Fruit fly (Drosophila melanogaster) whole organism, prepupa: ENCODE data around the gene rst.

ENCODE experiments used
- Blimp-1 ChIP-seq: fragments of 200-800 bp; sonication (Bioruptor generic); optimal IDR thresholded peaks from 3 replicates; lab custom pipeline; 2017; ENCODE audit warnings: missing biosample characterization, missing genetic modification characterization, mild to moderate bottlenecking, moderate library complexity, missing genetic modification reagents
- CG10631 ChIP-seq: fragments of 200-800 bp; sonication (Bioruptor generic); optimal IDR thresholded peaks from 2 replicates; lab custom pipeline; 2016; ENCODE audit warnings: missing biosample characterization, missing genetic modification characterization
- CG10669 ChIP-seq: fragments of 200-800 bp; sonication (Bioruptor generic); optimal IDR thresholded peaks from 3 replicates; lab custom pipeline; 2018; ENCODE audit warnings: missing biosample characterization, mild to moderate bottlenecking, missing genetic modification characterization, moderate library complexity
- CG11902 ChIP-seq: fragments of 200-800 bp; sonication (Bioruptor generic); optimal IDR thresholded peaks from 3 replicates; lab custom pipeline; 2016; ENCODE audit warnings: missing biosample characterization, missing genetic modification characterization
- CG15336 ChIP-seq: fragments of 200-800 bp; sonication (Bioruptor generic); IDR thresholded peaks from 2 replicates; pipeline ENCODE4 v1.3.6; 2022; ENCODE audit warnings: missing biosample characterization, missing genetic modification characterization
- CG1621 ChIP-seq: fragments of 200-800 bp; sonication (Bioruptor generic); optimal IDR thresholded peaks from 3 replicates; lab custom pipeline; 2018; ENCODE audit warnings: missing biosample characterization, mild to moderate bottlenecking, missing genetic modification characterization
- CG16779 ChIP-seq: fragments of 200-800 bp; sonication (Bioruptor generic); optimal IDR thresholded peaks from 3 replicates; lab custom pipeline; 2017; ENCODE audit warnings: missing biosample characterization, mild to moderate bottlenecking, missing genetic modification characterization
- CG3032 ChIP-seq: fragments of 200-800 bp; optimal IDR thresholded peaks from 2 replicates; lab custom pipeline; 2019; ENCODE audit warnings: missing biosample characterization, mild to moderate bottlenecking, missing genetic modification characterization, moderate library complexity
- CG31627 ChIP-seq: fragments of 200-800 bp; sonication (Bioruptor generic); optimal IDR thresholded peaks from 3 replicates; lab custom pipeline; 2016; ENCODE audit warnings: missing biosample characterization, missing genetic modification characterization
- CG32006 ChIP-seq: fragments of 200-800 bp; sonication (Bioruptor generic); optimal IDR thresholded peaks from 3 replicates; lab custom pipeline; 2017; ENCODE audit warnings: missing biosample characterization, mild to moderate bottlenecking, missing genetic modification characterization
- CG34406 ChIP-seq: fragments of 200-800 bp; sonication (Bioruptor generic); optimal IDR thresholded peaks from 3 replicates; lab custom pipeline; 2016; ENCODE audit warnings: missing biosample characterization, missing genetic modification characterization
- CG3919 ChIP-seq: fragments of 200-800 bp; sonication (Bioruptor generic); optimal IDR thresholded peaks from 3 replicates; lab custom pipeline; 2016; ENCODE audit warnings: missing biosample characterization, missing genetic modification characterization
- CG4318 ChIP-seq: fragments of 200-800 bp; sonication (Bioruptor generic); optimal IDR thresholded peaks from 3 replicates; lab custom pipeline; 2017; ENCODE audit warnings: missing biosample characterization, mild to moderate bottlenecking, missing genetic modification characterization
- CG6163 ChIP-seq: fragments of 200-800 bp; sonication (Bioruptor generic); IDR thresholded peaks from 3 replicates; pipeline ENCODE4 v1.3.6; 2022; ENCODE audit warnings: missing biosample characterization, missing genetic modification characterization
- CG6276 ChIP-seq: fragments of 200-800 bp; sonication (Bioruptor generic); optimal IDR thresholded peaks from 2 replicates; lab custom pipeline; 2017; ENCODE audit warnings: missing biosample characterization, mild to moderate bottlenecking, missing genetic modification characterization
- CG6808 ChIP-seq: fragments of 200-800 bp; sonication (Bioruptor generic); optimal IDR thresholded peaks from 3 replicates; lab custom pipeline; 2017; ENCODE audit warnings: missing biosample characterization, missing genetic modification characterization, mild to moderate bottlenecking, moderate library complexity, missing genetic modification reagents
- CG7368 ChIP-seq: fragments of 200-800 bp; sonication (Bioruptor generic); optimal IDR thresholded peaks from 3 replicates; lab custom pipeline; 2016; ENCODE audit warnings: missing biosample characterization, missing genetic modification characterization
- CG8119 ChIP-seq: fragments of 200-800 bp; sonication (Bioruptor generic); IDR thresholded peaks from 3 replicates; pipeline ENCODE4 v1.3.6; 2022; ENCODE audit warnings: missing biosample characterization, missing genetic modification characterization
- Eip75B ChIP-seq: fragments of 200-800 bp; sonication (Bioruptor generic); optimal IDR thresholded peaks from 3 replicates; lab custom pipeline; 2016; ENCODE audit warnings: missing biosample characterization, missing genetic modification characterization
- Eip78C ChIP-seq: fragments of 200-800 bp; sonication (Bioruptor generic); peaks from one replicate; lab custom pipeline; 2016; ENCODE audit warnings: missing biosample characterization, missing genetic modification characterization
- Eip93F ChIP-seq: fragments of 200-800 bp; sonication (Bioruptor generic); optimal IDR thresholded peaks from 2 replicates; lab custom pipeline; 2016; ENCODE audit warnings: missing biosample characterization, mild to moderate bottlenecking, missing genetic modification characterization
- Ets21C ChIP-seq: fragments of 200-800 bp; sonication (Bioruptor generic); optimal IDR thresholded peaks from 3 replicates; lab custom pipeline; 2016; ENCODE audit warnings: missing biosample characterization, missing genetic modification characterization
- Ets96B ChIP-seq: fragments of 200-800 bp; optimal IDR thresholded peaks from 2 replicates; lab custom pipeline; 2019; ENCODE audit warnings: missing biosample characterization, mild to moderate bottlenecking, missing genetic modification characterization, moderate library complexity
- Gug ChIP-seq: fragments of 200-800 bp; sonication (Bioruptor generic); IDR thresholded peaks from 2 replicates; pipeline ENCODE4 v1.3.6; 2022; ENCODE audit warnings: missing biosample characterization, missing genetic modification characterization
- Hr38 ChIP-seq: sonication (Bioruptor generic); optimal IDR thresholded peaks from 2 replicates; lab custom pipeline; 2016; ENCODE audit warnings: missing biosample characterization, missing genetic modification characterization
- Hr39 ChIP-seq: fragments of 200-800 bp; sonication (Bioruptor generic); optimal IDR thresholded peaks from 2 replicates; lab custom pipeline; 2016; ENCODE audit warnings: missing biosample characterization, missing genetic modification characterization
- Hr4 ChIP-seq: fragments of 200-800 bp; sonication (Bioruptor generic); optimal IDR thresholded peaks from 3 replicates; lab custom pipeline; 2016; ENCODE audit warnings: missing biosample characterization, missing genetic modification characterization
- Lpt ChIP-seq: fragments of 200-800 bp; sonication (Bioruptor generic); optimal IDR thresholded peaks from 3 replicates; lab custom pipeline; 2016; ENCODE audit warnings: missing biosample characterization, missing genetic modification characterization
- OdsH ChIP-seq: fragments of 200-800 bp; sonication (Bioruptor generic); optimal IDR thresholded peaks from 3 replicates; lab custom pipeline; 2016; ENCODE audit warnings: missing biosample characterization, missing genetic modification characterization
- Smox ChIP-seq: fragments of 200-800 bp; sonication (Bioruptor generic); optimal IDR thresholded peaks from 3 replicates; lab custom pipeline; 2016; ENCODE audit warnings: missing biosample characterization, missing genetic modification characterization
- Sox102F ChIP-seq: fragments of 200-800 bp; sonication (Bioruptor generic); optimal IDR thresholded peaks from 2 replicates; lab custom pipeline; 2016; ENCODE audit warnings: missing biosample characterization, mild to moderate bottlenecking, missing genetic modification characterization
- Sox15 ChIP-seq: fragments of 200-800 bp; sonication (Bioruptor generic); optimal IDR thresholded peaks from 3 replicates; lab custom pipeline; 2016; ENCODE audit warnings: missing biosample characterization, missing genetic modification characterization
- achi ChIP-seq: fragments of 200-800 bp; sonication (Bioruptor generic); optimal IDR thresholded peaks from 3 replicates; lab custom pipeline; 2016; ENCODE audit warnings: missing biosample characterization, missing genetic modification characterization
- acj6 ChIP-seq: fragments of 200-800 bp; sonication (Bioruptor generic); optimal IDR thresholded peaks from 3 replicates; lab custom pipeline; 2016; ENCODE audit warnings: missing biosample characterization, missing genetic modification characterization
- cyc ChIP-seq: fragments of 200-800 bp; sonication (Bioruptor generic); optimal IDR thresholded peaks from 3 replicates; lab custom pipeline; 2016; ENCODE audit warnings: missing biosample characterization, missing genetic modification characterization
- dac ChIP-seq: fragments of 200-800 bp; sonication (Bioruptor generic); optimal IDR thresholded peaks from 2 replicates; lab custom pipeline; 2017; ENCODE audit warnings: missing biosample characterization, mild to moderate bottlenecking, missing genetic modification characterization
- dsx ChIP-seq: fragments of 200-800 bp; optimal IDR thresholded peaks from 3 replicates; lab custom pipeline; 2019; ENCODE audit warnings: missing biosample characterization, mild to moderate bottlenecking, missing genetic modification characterization, moderate library complexity; ENCODE audit not compliant: poor library complexity, severe bottlenecking
- eg ChIP-seq: fragments of 200-800 bp; sonication (Bioruptor generic); IDR thresholded peaks from 3 replicates; pipeline ENCODE4 v1.3.6; 2022; ENCODE audit warnings: missing biosample characterization, missing genetic modification characterization
- esn ChIP-seq: fragments of 200-800 bp; sonication (Bioruptor generic); optimal IDR thresholded peaks from 2 replicates; lab custom pipeline; 2016; ENCODE audit warnings: missing biosample characterization, mild to moderate bottlenecking, missing genetic modification characterization, moderate library complexity
- fd59A ChIP-seq: fragments of 200-800 bp; sonication (Bioruptor generic); optimal IDR thresholded peaks from 2 replicates; lab custom pipeline; 2017; ENCODE audit warnings: missing biosample characterization, mild to moderate bottlenecking, missing genetic modification characterization, missing genetic modification reagents
- fd85E ChIP-seq: fragments of 200-800 bp; sonication (Bioruptor generic); optimal IDR thresholded peaks from 3 replicates; lab custom pipeline; 2016; ENCODE audit warnings: missing biosample characterization, missing genetic modification characterization
- fkh ChIP-seq: fragments of 200-800 bp; sonication (Bioruptor generic); optimal IDR thresholded peaks from 3 replicates; lab custom pipeline; 2017; ENCODE audit warnings: missing biosample characterization, mild to moderate bottlenecking, missing genetic modification characterization, moderate library complexity
- lz ChIP-seq: fragments of 200-800 bp; sonication (Bioruptor generic); optimal IDR thresholded peaks from 3 replicates; lab custom pipeline; 2016; ENCODE audit warnings: missing biosample characterization, missing genetic modification characterization
- net ChIP-seq: fragments of 200-800 bp; sonication (Bioruptor generic); optimal IDR thresholded peaks from 3 replicates; lab custom pipeline; 2016; ENCODE audit warnings: missing biosample characterization, missing genetic modification characterization
- salr ChIP-seq, 2 experiments: fragments of 200-800 bp; sonication (Bioruptor generic); optimal IDR thresholded peaks; 3 replicates each; lab custom pipeline; 2016 to 2018; ENCODE audit warnings: missing biosample characterization in 2 of 2, missing genetic modification characterization in 2 of 2, mild to moderate bottlenecking in 1 of 2
- spab ChIP-seq: fragments of 200-800 bp; sonication (Bioruptor generic); optimal IDR thresholded peaks from 2 replicates; lab custom pipeline; 2017; ENCODE audit warnings: missing biosample characterization, mild to moderate bottlenecking, missing genetic modification characterization, missing genetic modification reagents
- svp ChIP-seq: fragments of 200-800 bp; sonication (Bioruptor generic); peaks from one replicate; lab custom pipeline; 2016; ENCODE audit warnings: missing biosample characterization, missing genetic modification characterization
- topi ChIP-seq: fragments of 200-800 bp; sonication (Bioruptor generic); optimal IDR thresholded peaks from 3 replicates; lab custom pipeline; 2016; ENCODE audit warnings: missing biosample characterization, missing genetic modification characterization
- vri ChIP-seq: fragments of 200-800 bp; sonication (Bioruptor generic); optimal IDR thresholded peaks from 3 replicates; lab custom pipeline; 2016; ENCODE audit warnings: missing biosample characterization, mild to moderate bottlenecking, missing genetic modification characterization

rst gene

dm6 chrX:2949114-2949513 lies 24.5 kb downstream of the rst start:
- TF ChIP-seq Hr39 (GFP tag; lab: Kevin White, UChicago) (no peak), Eip75B (no peak), svp (GFP tag; lab: Kevin White, UChicago) (no peak), cyc (GFP tag; lab: Kevin White, UChicago) (no peak), Eip78C (peak; percentile 29), dsx (GFP tag; lab: Kevin White, UChicago) (peak; percentile 32)

- TF ChIP-seq spab (GFP tag; lab: Kevin White, UChicago) (peak; percentile 77), Sox15 (GFP tag; lab: Kevin White, UChicago) (no peak), Ets21C (GFP tag; lab: Kevin White, UChicago) (no peak), OdsH (GFP tag; lab: Kevin White, UChicago) (peak; percentile 45), Blimp-1 (GFP tag; lab: Kevin White, UChicago) (peak; percentile 57), acj6 (GFP tag; lab: Kevin White, UChicago) (peak; percentile 27), fkh (GFP tag; lab: Kevin White, UChicago) (no peak), CG8119 (GFP tag; lab: Robert Waterston, UW) (peak; percentile 70), eg (peak; percentile 79; the same call in 2 of the 3 replicates), esn (GFP tag; lab: Kevin White, UChicago) (peak; percentile 48), CG3919 (GFP tag; lab: Kevin White, UChicago) (peak; percentile 68), Ets96B (tag; lab: Kevin White, UChicago) (peak; percentile 55), Hr38 (GFP tag; lab: Kevin White, UChicago) (no peak), CG10669 (GFP tag; lab: Kevin White, UChicago) (peak; percentile 75), achi (GFP tag; lab: Kevin White, UChicago) (peak; percentile 52), fd85E (GFP tag; lab: Kevin White, UChicago) (peak; percentile 25), Hr4 (GFP tag; lab: Kevin White, UChicago) (peak; percentile 68), CG6276 (peak; percentile 93), CG31627 (GFP tag; lab: Kevin White, UChicago) (peak; percentile 20), dsx (GFP tag; lab: Kevin White, UChicago) (peak; percentile 13), CG7368 (GFP tag; lab: Kevin White, UChicago) (peak; percentile 71), salr (GFP tag; optimal IDR thresholded peaks at IDR 0.05; lab: Kevin White, UChicago) (peak; percentile 51 to 62), CG1621 (peak; percentile 57), Eip75B (peak; percentile 53), Eip93F (peak; percentile 72), dac (peak; percentile 48), CG11902 (GFP tag; lab: Kevin White, UChicago) (no peak), CG4318 (GFP tag; lab: Kevin White, UChicago) (no peak), CG16779 (tag; lab: Kevin White, UChicago) (peak; percentile 85), Eip78C (peak; percentile 85), Sox102F (GFP tag; lab: Kevin White, UChicago) (peak; percentile 51), cyc (GFP tag; lab: Kevin White, UChicago) (peak; percentile 35), CG6808 (GFP tag; lab: Kevin White, UChicago) (peak; percentile 81), lz (GFP tag; lab: Kevin White, UChicago) (peak; percentile 53), Gug (GFP tag; lab: Robert Waterston, UW) (no peak), CG10631 (GFP tag; lab: Kevin White, UChicago) (no peak), topi (GFP tag; lab: Kevin White, UChicago) (peak; percentile 60), Lpt (peak; percentile 63), Hr39 (GFP tag; lab: Kevin White, UChicago) (peak; percentile 17), net (peak; percentile 83), Smox (peak; percentile 50), CG15336 (GFP tag; lab: Robert Waterston, UW) (peak; percentile 55; the same call in 1 of the 2 replicates), CG3032 (tag; lab: Kevin White, UChicago) (peak; percentile 53), vri (GFP tag; lab: Kevin White, UChicago) (peak; percentile 44), fd59A (peak; percentile 3), CG6163 (GFP tag; lab: Robert Waterston, UW) (peak; percentile 73; the same call in 2 of the 3 replicates), CG34406 (GFP tag; lab: Kevin White, UChicago) (peak; percentile 63), CG32006 (peak; percentile 57)
These were observed 26.0 kb downstream of the rst start, which contains the start of gene CG3603 for dm6 chrX:2947545-2948072. Gene CG3603, plus strand, starts transcription at chrX:2948034.
